Worm (Caenorhabditis elegans) whole organism, midembryonic: ENCODE data around the gene F55C12.19.

Source experiments
- T22C8.4 ChIP-seq: fragments of 200-800 bp; sonication (Bioruptor generic); IDR thresholded peaks from 2 replicates; pipeline ENCODE4 v1.3.6; 2022; ENCODE audit warnings: missing genetic modification characterization, missing compliant biosample characterization
- cog-1 ChIP-seq: sonication (generic microtip); optimal IDR thresholded peaks from 2 replicates; lab custom pipeline; 2016; ENCODE audit warnings: missing genetic modification characterization, missing compliant biosample characterization
- flt-1 ChIP-seq: fragments of 200-800 bp; sonication (Bioruptor generic); IDR thresholded peaks from 2 replicates; pipeline ENCODE4 v1.3.6; 2022; ENCODE audit warnings: missing genetic modification characterization, missing compliant biosample characterization
- klf-2 ChIP-seq: fragments of 200-800 bp; sonication (Bioruptor generic); conservative IDR thresholded peaks from 2 replicates; pipeline ENCODE4 v1.3.6; 2022; ENCODE audit warnings: missing genetic modification reagents, missing genetic modification characterization, missing compliant biosample characterization
- med-1 ChIP-seq: sonication (generic microtip); optimal IDR thresholded peaks from 2 replicates; lab custom pipeline; 2017; ENCODE audit warnings: missing genetic modification characterization, mild to moderate bottlenecking, missing compliant biosample characterization, antibody characterized with exemption, missing genetic modification reagents; ENCODE audit not compliant: insufficient read depth
- ref-1 ChIP-seq: fragments of 200-800 bp; sonication (Bioruptor generic); conservative IDR thresholded peaks from 2 replicates; pipeline ENCODE4 v1.3.6; 2022; ENCODE audit warnings: missing genetic modification reagents, missing genetic modification characterization, missing compliant biosample characterization
- tab-1 ChIP-seq: fragments of 200-800 bp; sonication (Bioruptor generic); IDR thresholded peaks from 2 replicates; pipeline ENCODE4 v1.3.6; 2022; ENCODE audit warnings: missing genetic modification characterization, missing compliant biosample characterization
- ztf-23 ChIP-seq: fragments of 200-800 bp; sonication (Bioruptor generic); IDR thresholded peaks from 2 replicates; pipeline ENCODE4 v1.3.6; 2022; ENCODE audit warnings: missing genetic modification reagents, missing genetic modification characterization, missing compliant biosample characterization
- ztf-29 ChIP-seq: fragments of 200-800 bp; sonication (Bioruptor generic); IDR thresholded peaks from 2 replicates; pipeline ENCODE4 v1.3.6; 2022; ENCODE audit warnings: missing genetic modification reagents, missing genetic modification characterization, missing compliant biosample characterization

DNA sequence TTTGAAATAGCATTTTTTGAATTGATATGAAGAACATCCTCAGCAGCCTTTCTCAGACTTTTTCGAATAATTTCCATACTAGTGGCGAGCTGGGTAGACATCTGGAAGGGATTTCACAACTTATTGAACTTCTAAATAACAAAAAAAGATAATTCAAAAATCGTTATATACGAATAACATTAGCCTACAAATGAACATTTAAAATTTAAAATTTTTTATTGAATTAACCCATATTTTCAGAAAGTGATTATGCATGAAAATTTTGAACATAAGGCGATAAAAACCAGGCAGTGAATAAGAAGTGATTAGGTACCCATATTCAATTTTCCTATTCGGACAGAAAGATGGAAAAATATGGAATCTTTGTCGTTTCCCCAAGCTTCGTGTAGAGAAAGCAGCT, 37.5 kb upstream of the F55C12.19 start, which contains the start of gene ZK1248.11:
- TF ChIP-seq ref-1 (GFP tag; lab: Robert Waterston, UW) (no peak), cog-1 (tag; lab: Kevin White, UChicago) (no peak), tab-1 (GFP tag; lab: Robert Waterston, UW) (no peak), med-1 (GFP tag; lab: Kevin White, UChicago) (no peak), ztf-23 (no peak), flt-1 (no peak), T22C8.4 (no peak), ztf-29 (GFP tag; lab: Robert Waterston, UW) (no peak), klf-2 (GFP tag; lab: Robert Waterston, UW) (no peak)
